Fruit fly (Drosophila melanogaster) S2 (cell line): ENCODE data around the gene CG12535.

Source experiments
- CG8478 ChIP-seq: fragments of >200 bp; optimal IDR thresholded peaks from 2 replicates; lab custom pipeline; 2018
- CTCF ChIP-seq, 2 experiments: fragments of >200 bp; optimal IDR thresholded peaks; 2 replicates each; lab custom pipeline; 2018

DNA sequence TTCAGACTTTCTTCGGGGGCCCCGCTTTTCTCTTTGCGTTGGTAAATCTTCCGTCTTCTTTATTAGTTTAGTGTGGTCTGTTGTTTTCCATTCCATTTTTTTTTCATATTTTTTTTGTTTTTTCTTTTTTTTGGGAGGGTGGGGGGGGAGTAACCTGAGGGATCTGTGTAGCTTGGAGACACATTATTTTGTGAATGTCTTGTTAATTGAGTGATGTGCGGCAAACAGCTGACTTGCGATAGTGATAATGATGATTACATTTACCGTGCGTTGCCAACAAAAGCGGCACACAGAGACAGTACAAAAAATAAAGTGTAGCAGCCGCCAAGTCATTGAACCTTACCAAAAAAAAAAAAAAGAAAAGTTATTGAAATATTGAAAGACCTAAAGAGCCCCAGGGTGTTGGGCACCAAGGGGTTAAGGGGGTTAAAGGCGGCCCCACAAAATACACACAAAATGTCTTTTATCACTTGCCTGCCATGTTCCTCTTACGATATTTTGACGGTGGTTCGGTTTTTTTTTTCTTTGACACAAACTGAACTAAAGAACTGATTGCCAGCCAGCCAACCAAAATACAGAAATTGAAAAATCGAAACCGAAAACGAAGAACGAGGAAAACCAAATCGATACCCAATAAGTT lies 99.0 kb downstream of the CG12535 start:
- TF ChIP-seq CG8478, result no peak
- no peak for TF ChIP-seq CTCF (optimal IDR thresholded peaks at IDR 0.05; lab: Kevin White, UChicago)
